Fruit fly (Drosophila melanogaster) whole organism, embryonic: Measurements from ENCODE around the gene CG5535.

ENCODE experiments used
- CG1024 ChIP-seq: fragments of 200-800 bp; sonication (Bioruptor generic); IDR thresholded peaks from 2 replicates; pipeline ENCODE4 v1.3.6; 2022; ENCODE audit warnings: missing biosample characterization, missing genetic modification characterization
- fd64A ChIP-seq: fragments of 200-800 bp; sonication (Bioruptor generic); optimal IDR thresholded peaks from 3 replicates; lab custom pipeline; 2018; ENCODE audit warnings: missing biosample characterization, mild to moderate bottlenecking, missing genetic modification characterization
- lmd ChIP-seq: fragments of 200-800 bp; sonication (Bioruptor generic); IDR thresholded peaks from 2 replicates; pipeline ENCODE4 v1.3.6; 2022; ENCODE audit warnings: missing biosample characterization, missing genetic modification characterization
- seq ChIP-seq: fragments of 200-800 bp; sonication (Bioruptor generic); IDR thresholded peaks from 2 replicates; pipeline ENCODE4 v1.3.6; 2022; ENCODE audit warnings: missing biosample characterization, missing genetic modification characterization

dm6 chr3L:17806357-17807025 lies 50.1 kb downstream of the CG5535 start, which contains the start of gene CG32187:
- TF ChIP-seq CG1024 (GFP tag; lab: Robert Waterston, UW) (no peak), fd64A (no peak), seq (GFP tag; lab: Robert Waterston, UW) (no peak), lmd (no peak)
